Fruit fly (Drosophila melanogaster) S2 (cell line): Measurements from ENCODE around the gene Rph.

Experiments used
- CG8478 ChIP-seq: fragments of >200 bp; optimal IDR thresholded peaks from 2 replicates; lab custom pipeline; 2018
- CTCF ChIP-seq, 2 experiments: fragments of >200 bp; optimal IDR thresholded peaks; 2 replicates each; lab custom pipeline; 2018

DNA sequence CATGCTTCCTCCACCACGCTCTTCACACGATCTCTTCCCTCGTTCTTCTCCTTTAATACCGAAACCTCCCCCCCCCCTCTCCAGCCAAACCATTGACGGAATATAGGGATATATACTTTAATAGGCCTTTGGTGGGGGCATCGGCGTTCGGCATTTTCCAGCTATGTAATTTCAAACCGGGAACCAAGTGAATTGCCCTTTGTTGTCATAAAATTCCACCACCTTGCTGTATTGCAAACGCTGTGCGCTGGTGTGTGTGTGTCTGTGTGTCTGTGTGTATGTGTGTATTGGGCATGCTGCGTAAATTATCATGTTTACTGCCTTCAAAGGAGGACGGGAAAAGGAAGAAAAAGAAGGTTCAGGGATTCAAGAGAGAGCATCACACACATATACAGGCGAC lies 26.1 kb downstream of the Rph start:
- no peak for TF ChIP-seq CG8478 (lab: Kevin White, UChicago)
- no peak for TF ChIP-seq CTCF (optimal IDR thresholded peaks at IDR 0.05; lab: Kevin White, UChicago)
